Worm (Caenorhabditis elegans) whole organism, L1 larva: Measurements from ENCODE around the gene F35H10.10.

ENCODE experiments used
- C04F5.9 ChIP-seq: sonication (generic microtip); optimal IDR thresholded peaks from 2 replicates; lab custom pipeline; 2016; ENCODE audit warnings: missing genetic modification characterization, missing compliant biosample characterization
- C16A3.4 ChIP-seq: fragments of 150-350 bp; optimal IDR thresholded peaks from 2 replicates; lab custom pipeline; 2014; ENCODE audit warnings: missing biosample characterization, missing genetic modification characterization
- F16B12.6 ChIP-seq: fragments of 150-350 bp; optimal IDR thresholded peaks from 2 replicates; lab custom pipeline; 2014; ENCODE audit warnings: missing biosample characterization, missing genetic modification characterization
- aly-2 ChIP-seq: fragments of 150-350 bp; optimal IDR thresholded peaks from 2 replicates; lab custom pipeline; 2014; ENCODE audit warnings: missing biosample characterization, missing genetic modification characterization
- ama-1 ChIP-seq: fragments of 150-350 bp; optimal IDR thresholded peaks from 2 replicates; lab custom pipeline; 2014
- ceh-8 ChIP-seq: fragments of 200-800 bp; sonication (Bioruptor generic); optimal IDR thresholded peaks from 2 replicates; lab custom pipeline; 2018; ENCODE audit warnings: mild to moderate bottlenecking, missing genetic modification characterization, moderate library complexity, missing compliant biosample characterization
- ces-1 ChIP-seq: fragments of 150-350 bp; optimal IDR thresholded peaks from 2 replicates; lab custom pipeline; 2014; ENCODE audit warnings: missing biosample characterization, missing genetic modification reagents, missing genetic modification characterization
- dsc-1 ChIP-seq: sonication (generic microtip); optimal IDR thresholded peaks from 2 replicates; lab custom pipeline; 2016; ENCODE audit warnings: mild to moderate bottlenecking, missing genetic modification characterization, missing compliant biosample characterization
- efl-1 ChIP-seq, 4 experiments: fragments of 150-350 bp; optimal IDR thresholded peaks in 3 of 4; peaks in 1 of 4; 1 replicate in 1 of 4; 2 replicates in 3 of 4; lab custom pipeline; 2014; ENCODE audit warnings: missing biosample characterization in 2 of 4, missing genetic modification characterization in 2 of 4, missing genetic modification reagents in 2 of 4
- efl-3 ChIP-seq: fragments of 200-800 bp; sonication (Bioruptor generic); optimal IDR thresholded peaks from 2 replicates; lab custom pipeline; 2018; ENCODE audit warnings: mild to moderate bottlenecking, missing genetic modification characterization, missing compliant biosample characterization
- elt-3 ChIP-seq, 6 experiments: fragments of 150-350 bp in 1 of 6; sonication (generic microtip); optimal IDR thresholded peaks; 2 replicates each; lab custom pipeline; 2017 to 2018; ENCODE audit warnings: missing biosample characterization in 6 of 6, missing genetic modification characterization in 6 of 6, inconsistent platforms in 1 of 6
- ets-5 ChIP-seq: fragments of 200-800 bp; sonication (Bioruptor generic); IDR thresholded peaks from 2 replicates; pipeline ENCODE4 v1.3.6; 2022; ENCODE audit warnings: missing genetic modification characterization, missing compliant biosample characterization
- fkh-8 ChIP-seq: sonication (generic microtip); optimal IDR thresholded peaks from 2 replicates; lab custom pipeline; 2016; ENCODE audit warnings: mild to moderate bottlenecking, missing genetic modification characterization, missing compliant biosample characterization
- fos-1 ChIP-seq: fragments of 150-350 bp; optimal IDR thresholded peaks from 2 replicates; lab custom pipeline; 2014; ENCODE audit warnings: missing biosample characterization, missing genetic modification characterization
- grh-1 ChIP-seq: fragments of 200-800 bp; sonication (Bioruptor generic); IDR thresholded peaks from 2 replicates; pipeline ENCODE4 v1.3.6; 2022; ENCODE audit warnings: missing genetic modification reagents, missing genetic modification characterization, missing compliant biosample characterization
- hlh-17 ChIP-seq: fragments of 200-800 bp; sonication (Bioruptor generic); optimal IDR thresholded peaks from 2 replicates; lab custom pipeline; 2018; ENCODE audit warnings: missing genetic modification characterization, mild to moderate bottlenecking, missing compliant biosample characterization, moderate library complexity, borderline replicate concordance
- jun-1 ChIP-seq: fragments of 150-350 bp; optimal IDR thresholded peaks from 2 replicates; lab custom pipeline; 2014; ENCODE audit warnings: missing biosample characterization, missing genetic modification reagents, missing genetic modification characterization
- lin-13 ChIP-seq: fragments of 150-350 bp; optimal IDR thresholded peaks from 2 replicates; lab custom pipeline; 2014; ENCODE audit warnings: missing biosample characterization, missing genetic modification reagents, missing genetic modification characterization
- lin-14 ChIP-seq: fragments of 200-800 bp; sonication (Bioruptor generic); optimal IDR thresholded peaks from 2 replicates; lab custom pipeline; 2018; ENCODE audit warnings: mild to moderate bottlenecking, missing genetic modification characterization, moderate library complexity, missing compliant biosample characterization
- lin-15B ChIP-seq: fragments of 150-350 bp; sonication (generic microtip); optimal IDR thresholded peaks from 3 replicates; lab custom pipeline; 2014; ENCODE audit warnings: missing biosample characterization, missing genetic modification characterization
- lin-39 ChIP-seq: fragments of 150-350 bp; optimal IDR thresholded peaks from 2 replicates; lab custom pipeline; 2014; ENCODE audit warnings: missing biosample characterization, missing genetic modification reagents, missing genetic modification characterization
- lir-3 ChIP-seq: sonication (generic microtip); optimal IDR thresholded peaks from 2 replicates; lab custom pipeline; 2016; ENCODE audit warnings: mild to moderate bottlenecking, missing genetic modification characterization, moderate library complexity, missing compliant biosample characterization; ENCODE audit not compliant: poor library complexity
- lsy-2 ChIP-seq, 2 experiments: fragments of 150-350 bp; optimal IDR thresholded peaks; 2 replicates each; lab custom pipeline; 2014; ENCODE audit warnings: missing biosample characterization in 2 of 2, missing genetic modification characterization in 2 of 2
- mef-2 ChIP-seq: fragments of 150-350 bp; optimal IDR thresholded peaks from 2 replicates; lab custom pipeline; 2014; ENCODE audit warnings: missing biosample characterization, missing genetic modification characterization
- mep-1 ChIP-seq: fragments of 150-350 bp; optimal IDR thresholded peaks from 2 replicates; lab custom pipeline; 2014; ENCODE audit warnings: missing biosample characterization, missing genetic modification characterization
- nhr-20 ChIP-seq: sonication (generic microtip); optimal IDR thresholded peaks from 2 replicates; lab custom pipeline; 2016; ENCODE audit warnings: mild to moderate bottlenecking, missing genetic modification characterization, missing compliant biosample characterization
- nhr-237 ChIP-seq: fragments of 150-350 bp; optimal IDR thresholded peaks from 2 replicates; lab custom pipeline; 2014; ENCODE audit warnings: missing biosample characterization, missing genetic modification characterization
- nhr-47 ChIP-seq: sonication (generic microtip); optimal IDR thresholded peaks from 2 replicates; lab custom pipeline; 2016; ENCODE audit warnings: mild to moderate bottlenecking, missing genetic modification characterization, moderate library complexity, missing compliant biosample characterization
- nhr-71 ChIP-seq: sonication (generic microtip); optimal IDR thresholded peaks from 2 replicates; lab custom pipeline; 2016; ENCODE audit warnings: mild to moderate bottlenecking, missing genetic modification characterization, moderate library complexity, missing compliant biosample characterization
- nhr-77 ChIP-seq: fragments of 150-350 bp; optimal IDR thresholded peaks from 2 replicates; lab custom pipeline; 2014; ENCODE audit warnings: missing biosample characterization, missing genetic modification characterization
- nhr-85 ChIP-seq: sonication (generic microtip); peaks from one replicate; lab custom pipeline; 2016; ENCODE audit warnings: missing genetic modification characterization, inconsistent platforms, missing compliant biosample characterization
- pag-3 ChIP-seq: sonication (generic microtip); optimal IDR thresholded peaks from 2 replicates; lab custom pipeline; 2017; ENCODE audit warnings: missing genetic modification characterization, mild to moderate bottlenecking, missing compliant biosample characterization, antibody characterized with exemption, borderline replicate concordance; ENCODE audit not compliant: insufficient read depth
- rnt-1 ChIP-seq: sonication (generic microtip); optimal IDR thresholded peaks from 2 replicates; lab custom pipeline; 2016; ENCODE audit warnings: mild to moderate bottlenecking, missing genetic modification characterization, moderate library complexity, missing compliant biosample characterization
- skn-1 ChIP-seq: fragments of 150-350 bp; optimal IDR thresholded peaks from 2 replicates; lab custom pipeline; 2014; ENCODE audit warnings: missing biosample characterization, missing genetic modification characterization
- snu-23 ChIP-seq: sonication (generic microtip); optimal IDR thresholded peaks from 2 replicates; lab custom pipeline; 2016; ENCODE audit warnings: missing genetic modification characterization, missing compliant biosample characterization
- sox-4 ChIP-seq: sonication (generic microtip); optimal IDR thresholded peaks from 2 replicates; lab custom pipeline; 2016; ENCODE audit warnings: missing genetic modification characterization, missing compliant biosample characterization
- unc-62 ChIP-seq: fragments of 150-350 bp; optimal IDR thresholded peaks from 2 replicates; lab custom pipeline; 2014; ENCODE audit warnings: missing biosample characterization, missing genetic modification reagents, missing genetic modification characterization
- unc-98 ChIP-seq: fragments of 200-800 bp; sonication (Bioruptor generic); IDR thresholded peaks from 2 replicates; pipeline ENCODE4 v1.3.6; 2022; ENCODE audit warnings: missing genetic modification characterization, missing compliant biosample characterization
- vab-15 ChIP-seq: sonication (generic microtip); optimal IDR thresholded peaks from 2 replicates; lab custom pipeline; 2017; ENCODE audit warnings: missing genotype, mild to moderate bottlenecking, missing genetic modification characterization, missing compliant biosample characterization
- zip-4 ChIP-seq: fragments of 200-800 bp; sonication (Bioruptor generic); optimal IDR thresholded peaks from 2 replicates; lab custom pipeline; 2018; ENCODE audit warnings: mild to moderate bottlenecking, missing genetic modification characterization, moderate library complexity, missing compliant biosample characterization
- ztf-11 ChIP-seq, 2 experiments: sonication (generic microtip); optimal IDR thresholded peaks; 2 replicates each; lab custom pipeline; 2016 to 2017; ENCODE audit warnings: missing genetic modification characterization in 2 of 2, missing biosample characterization in 1 of 2, missing compliant biosample characterization in 1 of 2
- ztf-4 ChIP-seq: fragments of 150-350 bp; optimal IDR thresholded peaks from 2 replicates; lab custom pipeline; 2014; ENCODE audit warnings: missing biosample characterization, missing genetic modification characterization

F35H10.10 gene

ce11 chrIV:8333988-8334863 lies 21.5 kb upstream of the F35H10.10 start, which contains the start of gene his-32 (continued):
- TF ChIP-seq lin-15B (no peak), zip-4 (GFP tag; lab: Kevin White, UChicago) (no peak), lin-39 (peak; percentile 74), ets-5 (GFP tag; lab: Robert Waterston, UW) (no peak), lir-3 (tag; lab: Kevin White, UChicago) (peak; percentile 56), jun-1 (tag; lab: Kevin White, UChicago) (no peak), nhr-71 (tag; lab: Kevin White, UChicago) (peak; percentile 69), pag-3 (no peak), skn-1 (tag; lab: Kevin White, UChicago) (no peak), grh-1 (GFP tag; lab: Robert Waterston, UW) (peak; percentile 21; the same call in 1 of the 2 replicates), sox-4 (tag; lab: Kevin White, UChicago) (no peak), C16A3.4 (tag; lab: Kevin White, UChicago) (peak; percentile 61), lin-13 (GFP tag; lab: Kevin White, UChicago) (peak; percentile 55), F16B12.6 (tag; lab: Kevin White, UChicago) (no peak), ztf-4 (tag; lab: Kevin White, UChicago) (peak; percentile 72), nhr-77 (tag; lab: Kevin White, UChicago) (no peak), vab-15 (no peak), nhr-237 (no peak), fkh-8 (tag; lab: Kevin White, UChicago) (no peak), snu-23 (GFP tag; lab: Kevin White, UChicago) (peak; percentile 68), aly-2 (tag; lab: Kevin White, UChicago) (no peak), ces-1 (GFP tag; lab: Kevin White, UChicago) (no peak), mep-1 (tag; lab: Kevin White, UChicago) (peak; percentile 80)

ce11 chrIV:8333954-8333987 lies 21.0 kb upstream of the F35H10.10 start, which contains the start of gene his-31:
TSS of gene his-31 (minus strand) at chrIV:8333983.
- TF ChIP-seq fos-1 (tag; lab: Kevin White, UChicago) (no peak), efl-3 (GFP tag; lab: Kevin White, UChicago) (no peak), nhr-47 (tag; lab: Kevin White, UChicago) (no peak), nhr-20 (tag; lab: Kevin White, UChicago) (no peak)

DNA sequence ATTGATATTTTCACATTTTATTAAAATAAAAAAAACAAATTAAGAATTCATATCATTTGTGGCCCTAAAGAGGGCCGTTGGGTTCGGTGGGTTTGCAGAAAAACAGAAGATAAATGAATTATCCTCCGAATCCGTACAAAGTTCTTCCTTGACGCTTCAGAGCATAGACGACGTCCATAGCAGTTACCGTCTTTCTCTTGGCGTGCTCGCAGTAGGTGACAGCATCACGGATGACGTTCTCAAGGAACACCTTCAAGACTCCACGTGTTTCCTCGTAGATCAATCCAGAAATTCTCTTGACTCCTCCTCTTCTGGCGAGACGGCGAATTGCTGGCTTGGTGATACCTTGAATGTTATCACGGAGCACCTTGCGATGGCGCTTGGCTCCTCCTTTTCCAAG lies 20.8 kb upstream of the F35H10.10 start:
- TF ChIP-seq skn-1 (tag; lab: Kevin White, UChicago): no peak
- TF ChIP-seq aly-2 (tag; lab: Kevin White, UChicago): no peak
- TF ChIP-seq unc-62 (GFP tag; lab: Kevin White, UChicago): no peak
- TF ChIP-seq lsy-2 (tag; optimal IDR thresholded peaks at IDR 0.05; lab: Kevin White, UChicago): no peak
- no peak for TF ChIP-seq ztf-11 (tag; optimal IDR thresholded peaks at IDR 0.05; lab: Kevin White, UChicago)
- TF ChIP-seq ets-5 (GFP tag; lab: Robert Waterston, UW): no peak

DNA sequence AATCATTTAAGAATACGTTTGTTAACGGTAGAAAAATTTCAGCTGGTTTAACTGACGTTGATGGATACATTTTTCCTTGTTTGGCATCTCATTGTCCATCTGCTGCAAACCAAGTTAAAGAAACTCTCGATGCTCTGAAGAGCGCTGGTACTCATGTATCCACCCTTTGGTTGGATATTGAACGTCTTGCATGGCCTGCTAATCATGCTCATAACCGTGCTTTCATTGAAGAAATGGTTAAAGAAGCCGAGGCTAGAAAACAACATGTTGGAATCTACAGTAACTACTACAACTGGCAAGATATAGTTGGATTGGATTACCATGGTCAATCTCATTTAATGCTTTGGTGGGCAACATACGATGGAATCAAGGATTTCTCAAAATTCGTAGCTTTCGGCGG lies 20.3 kb upstream of the F35H10.10 start:
- TF ChIP-seq efl-1 (optimal IDR thresholded peaks at IDR 0.05; lab: Kevin White, UChicago): no peak
- peak in 1 of 2 experiments; percentile 6 for TF ChIP-seq efl-1 (GFP tag; optimal IDR thresholded peaks at IDR 0.05 in 1 of 2; lab: Kevin White, UChicago)
- no peak for TF ChIP-seq lin-15B
- TF ChIP-seq, all 84 proteins: peak for 1

DNA sequence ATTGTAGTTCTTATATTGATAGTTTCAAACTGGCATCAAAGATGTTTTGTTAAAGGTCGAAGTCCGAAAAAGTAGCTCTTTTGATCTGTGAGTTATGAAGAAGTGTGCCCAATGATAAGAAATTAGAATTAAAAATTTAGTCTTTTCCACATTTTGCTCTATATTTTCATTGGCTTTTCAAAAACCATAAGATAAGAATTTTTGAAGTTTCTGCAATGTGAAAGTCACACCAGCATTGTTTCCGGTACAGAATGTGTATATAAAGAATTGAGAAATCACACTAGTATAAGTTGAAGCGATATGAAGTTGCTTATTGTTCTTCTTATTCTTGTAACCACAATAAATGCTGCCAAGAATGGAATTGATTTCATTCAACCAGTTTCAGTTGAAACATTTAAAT lies 19.8 kb upstream of the F35H10.10 start, which contains the start of gene lys-10:
Gene lys-10 (plus strand): TSS at position 301 of the 400 bp plus-strand sequence.
- no peak for TF ChIP-seq rnt-1 (tag; lab: Kevin White, UChicago)
- TF ChIP-seq vab-15: no peak
- no peak for TF ChIP-seq elt-3 (tag; optimal IDR thresholded peaks at IDR 0.05; lab: Kevin White, UChicago)
- TF ChIP-seq dsc-1 (tag; lab: Kevin White, UChicago): no peak
- no peak for TF ChIP-seq hlh-17 (GFP tag; lab: Kevin White, UChicago)
- TF ChIP-seq lin-14 (GFP tag; lab: Kevin White, UChicago): no peak
- TF ChIP-seq ztf-11 (tag; optimal IDR thresholded peaks at IDR 0.05; lab: Kevin White, UChicago): no peak
- TF ChIP-seq nhr-77 (tag; lab: Kevin White, UChicago): no peak
- TF ChIP-seq nhr-85 (tag; lab: Kevin White, UChicago): no peak
- TF ChIP-seq ama-1: no peak
- TF ChIP-seq C04F5.9 (tag; lab: Kevin White, UChicago): no peak
- TF ChIP-seq ceh-8 (GFP tag; lab: Kevin White, UChicago): no peak
- no peak for TF ChIP-seq lin-13 (GFP tag; lab: Kevin White, UChicago)
- TF ChIP-seq zip-4 (GFP tag; lab: Kevin White, UChicago): no peak
- TF ChIP-seq lin-15B: no peak
- TF ChIP-seq unc-98 (GFP tag; lab: Robert Waterston, UW): no peak
- no peak for TF ChIP-seq lsy-2 (tag; optimal IDR thresholded peaks at IDR 0.05; lab: Kevin White, UChicago)
- TF ChIP-seq F16B12.6 (tag; lab: Kevin White, UChicago): no peak
- no peak for TF ChIP-seq mef-2 (tag; lab: Kevin White, UChicago)
